Worm (Caenorhabditis elegans): ENCODE data around the gene pqn-67.

DNA sequence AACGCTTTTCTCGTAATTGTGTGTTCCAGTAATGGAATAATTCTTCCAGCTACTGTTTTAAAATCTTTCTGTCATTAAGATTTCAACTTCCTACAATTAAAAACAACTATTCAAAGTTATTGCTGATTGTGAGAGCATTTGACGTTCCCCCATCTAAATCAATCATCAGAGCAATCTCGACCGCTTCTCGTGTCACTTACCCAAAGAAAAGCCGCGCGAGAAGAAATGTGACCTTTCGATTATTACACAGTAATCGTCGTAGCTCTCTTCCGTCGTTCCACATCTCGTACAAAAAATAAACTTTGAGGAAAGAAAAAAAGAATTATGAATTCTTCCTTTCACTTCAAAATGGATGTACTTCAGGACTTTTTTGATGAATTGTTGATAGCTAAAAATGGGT, 16.8 kb upstream of the pqn-67 start:
- no peak for TF ChIP-seq pha-4 (tag; optimal IDR thresholded peaks at IDR 0.05)
- TF ChIP-seq hlh-13 (GFP tag; optimal IDR thresholded peaks at IDR 0.05) = no peak
- no peak for TF ChIP-seq K02D7.2 (tag; optimal IDR thresholded peaks at IDR 0.05)
- TF ChIP-seq ceh-30 (tag; optimal IDR thresholded peaks at IDR 0.05) = no peak

All from whole organism, late embryonic.